Fruit fly (Drosophila melanogaster) whole organism, pupa: ENCODE results near the gene Dhc62B.

Experiments used
- CG10348 ChIP-seq: fragments of 200-800 bp; sonication (Bioruptor generic); IDR thresholded peaks from 2 replicates; pipeline ENCODE4 v1.3.6; 2022; ENCODE audit warnings: missing biosample characterization, missing genetic modification characterization
- CG12605 ChIP-seq: fragments of 200-800 bp; sonication (Bioruptor generic); IDR thresholded peaks from 2 replicates; pipeline ENCODE4 v1.3.6; 2022; ENCODE audit warnings: missing biosample characterization, missing genetic modification characterization
- CG13204 ChIP-seq: fragments of 200-800 bp; sonication (Bioruptor generic); optimal IDR thresholded peaks from 2 replicates; lab custom pipeline; 2018; ENCODE audit warnings: missing biosample characterization, mild to moderate bottlenecking, missing genetic modification characterization, moderate library complexity
- CG14655 ChIP-seq: fragments of 200-800 bp; sonication (Bioruptor generic); optimal IDR thresholded peaks from 3 replicates; lab custom pipeline; 2017; ENCODE audit warnings: mild to moderate bottlenecking, missing biosample characterization, missing genetic modification reagents, missing genetic modification characterization
- CG15710 ChIP-seq: fragments of 200-800 bp; sonication (Bioruptor generic); optimal IDR thresholded peaks from 2 replicates; lab custom pipeline; 2018; ENCODE audit warnings: missing biosample characterization, mild to moderate bottlenecking, missing genetic modification characterization, moderate library complexity
- CG17806 ChIP-seq: fragments of 200-800 bp; sonication (Bioruptor generic); optimal IDR thresholded peaks from 2 replicates; lab custom pipeline; 2018; ENCODE audit warnings: missing biosample characterization, mild to moderate bottlenecking, missing genetic modification characterization, moderate library complexity
- CG32121 ChIP-seq: fragments of 200-800 bp; sonication (Bioruptor generic); IDR thresholded peaks from 2 replicates; pipeline ENCODE4 v1.3.6; 2022; ENCODE audit warnings: missing biosample characterization, missing genetic modification characterization
- CG4496 ChIP-seq: fragments of 200-800 bp; sonication (Bioruptor generic); IDR thresholded peaks from 3 replicates; pipeline ENCODE4 v1.3.6; 2022; ENCODE audit warnings: missing biosample characterization, missing genetic modification characterization
- CG8159 ChIP-seq: fragments of 200-800 bp; sonication (Bioruptor generic); optimal IDR thresholded peaks from 3 replicates; lab custom pipeline; 2018; ENCODE audit warnings: missing biosample characterization, mild to moderate bottlenecking, missing genetic modification characterization, moderate library complexity
- D1 ChIP-seq: fragments of 200-800 bp; sonication (Bioruptor generic); optimal IDR thresholded peaks from 2 replicates; lab custom pipeline; 2018; ENCODE audit warnings: missing biosample characterization, mild to moderate bottlenecking, missing genetic modification characterization, moderate library complexity
- EcR ChIP-seq: fragments of 200-800 bp; sonication (Bioruptor generic); optimal IDR thresholded peaks from 3 replicates; lab custom pipeline; 2019; ENCODE audit warnings: missing biosample characterization, missing genetic modification characterization, mild to moderate bottlenecking, moderate library complexity, missing genetic modification reagents
- Pif1A ChIP-seq: fragments of 200-800 bp; sonication (Bioruptor generic); optimal IDR thresholded peaks from 3 replicates; lab custom pipeline; 2016; ENCODE audit warnings: missing biosample characterization, missing genetic modification characterization
- Pif1B ChIP-seq: fragments of 200-800 bp; sonication (Bioruptor generic); optimal IDR thresholded peaks from 3 replicates; lab custom pipeline; 2016; ENCODE audit warnings: missing biosample characterization, missing genetic modification characterization

dm6 chr3L:1726747-1727146 lies 44.8 kb downstream of the Dhc62B start:
- TF ChIP-seq CG14655 (no peak), Pif1B (GFP tag; lab: Kevin White, UChicago) (no peak), CG8159 (no peak), CG15710 (tag; lab: Kevin White, UChicago) (no peak), Pif1A (GFP tag; lab: Kevin White, UChicago) (no peak), D1 (tag; lab: Kevin White, UChicago) (no peak), CG17806 (tag; lab: Kevin White, UChicago) (no peak), CG13204 (GFP tag; lab: Kevin White, UChicago) (no peak), CG12605 (GFP tag; lab: Robert Waterston, UW) (no peak), EcR (GFP tag; lab: Kevin White, UChicago) (peak; percentile 9), CG32121 (GFP tag; lab: Robert Waterston, UW) (no peak), CG10348 (no peak), CG4496 (no peak)
